Fruit fly (Drosophila melanogaster) ovary, adult (tissue): ENCODE results near the gene CG13398.

Experiments
- CG17801 ChIP-seq: fragments of 200-800 bp; optimal IDR thresholded peaks from 2 replicates; lab custom pipeline; 2019; ENCODE audit warnings: missing biosample characterization, mild to moderate bottlenecking, missing genetic modification characterization, moderate library complexity; ENCODE audit not compliant: partially characterized antibody

Gene CG13398

dm6 chr2L:8425212-8425611, 10.2 kb upstream of the CG13398 start:
- TF ChIP-seq CG17801 (GFP tag; lab: Kevin White, UChicago), result no peak

dm6 chr2L:8424662-8425208, 9.7 kb upstream of the CG13398 start:
- no peak for TF ChIP-seq CG17801 (GFP tag; lab: Kevin White, UChicago)

- no peak for TF ChIP-seq CG17801 (GFP tag; lab: Kevin White, UChicago)
These were observed 9.0 kb upstream of the CG13398 start for dm6 chr2L:8424090-8424470.

- TF ChIP-seq CG17801 (GFP tag; lab: Kevin White, UChicago), result no peak
These were observed 8.5 kb upstream of the CG13398 start for dm6 chr2L:8423460-8424089.

- TF ChIP-seq CG17801 (GFP tag; lab: Kevin White, UChicago), result no peak
These were observed 8.0 kb upstream of the CG13398 start for dm6 chr2L:8423047-8423446.

- no peak for TF ChIP-seq CG17801 (GFP tag; lab: Kevin White, UChicago)
These were observed 6.7 kb upstream of the CG13398 start for dm6 chr2L:8421717-8422116.

dm6 chr2L:8420259-8420930, 5.3 kb upstream of the CG13398 start:
- TF ChIP-seq CG17801 (GFP tag; lab: Kevin White, UChicago), result no peak

- no peak for TF ChIP-seq CG17801 (GFP tag; lab: Kevin White, UChicago)
These were observed 4.4 kb upstream of the CG13398 start for dm6 chr2L:8419382-8419940.

- no peak for TF ChIP-seq CG17801 (GFP tag; lab: Kevin White, UChicago)
These were observed 3.2 kb upstream of the CG13398 start for dm6 chr2L:8418113-8418885.

- TF ChIP-seq CG17801 (GFP tag; lab: Kevin White, UChicago), result no peak
These were observed 2.5 kb upstream of the CG13398 start for dm6 chr2L:8417562-8417961.

- peak; percentile 41 for TF ChIP-seq CG17801 (GFP tag; lab: Kevin White, UChicago)
These were observed 1.4 kb upstream of the CG13398 start for dm6 chr2L:8416350-8417046.

- TF ChIP-seq CG17801 (GFP tag; lab: Kevin White, UChicago), result no peak
These were observed 3.5 kb downstream of the CG13398 start, which contains the start of gene Naglu for dm6 chr2L:8411530-8411929. Gene Naglu (minus strand): TSS chr2L:8411868.

dm6 chr2L:8403286-8404270, 11.5 kb downstream of the CG13398 start, which contains the start of gene emb:
Gene emb (plus strand): TSS chr2L:8403573.
- TF ChIP-seq CG17801 (GFP tag; lab: Kevin White, UChicago), result peak; percentile 67
